Worm (Caenorhabditis elegans): ENCODE results near the gene lin-5.

The lin-5 gene

ce11 chrII:7839703-7840102 is 20.7 kb upstream of the lin-5 start:
- TF ChIP-seq blmp-1 (tag; optimal IDR thresholded peaks at IDR 0.05) (peak; percentile 90), rnt-1 (tag; optimal IDR thresholded peaks at IDR 0.05) (peak; percentile 15), lin-35 (GFP tag; optimal IDR thresholded peaks at IDR 0.05) (peak in 1 of 2 experiments; percentile 8), nhr-19 (GFP tag; conservative IDR thresholded peaks at IDR 0.05) (no peak), lin-14 (GFP tag; optimal IDR thresholded peaks at IDR 0.05) (peak; percentile 47), hlh-4 (tag; optimal IDR thresholded peaks at IDR 0.05) (no peak)

ce11 chrII:7842053-7842452 is 18.3 kb upstream of the lin-5 start, which contains the start of gene klp-3:
TSS of gene klp-3 (plus strand) at chrII:7842353.
- TF ChIP-seq nhr-85 (tag) (peak; percentile 61), pax-3 (tag; optimal IDR thresholded peaks at IDR 0.05) (no peak)

- TF ChIP-seq ceh-82 (tag; optimal IDR thresholded peaks at IDR 0.05): no peak
- TF ChIP-seq dpl-1 (GFP tag; optimal IDR thresholded peaks at IDR 0.05): peak in 1 of 3 experiments; percentile 18
- no peak for TF ChIP-seq hlh-17 (GFP tag; optimal IDR thresholded peaks at IDR 0.05; ENCODE audit: borderline replicate concordance)
- no peak for TF ChIP-seq hpl-2 (GFP tag; optimal IDR thresholded peaks at IDR 0.05)
- TF ChIP-seq efl-1 (optimal IDR thresholded peaks at IDR 0.05): peak in 1 of 2 experiments; percentile 10
- no peak for TF ChIP-seq efl-1 (GFP tag; optimal IDR thresholded peaks at IDR 0.05 in 1 of 2)
- TF ChIP-seq tlp-1 (tag; optimal IDR thresholded peaks at IDR 0.05): no peak
- no peak for TF ChIP-seq irx-1 (tag; optimal IDR thresholded peaks at IDR 0.05)
- peak in 1 of 2 experiments; percentile 32 for TF ChIP-seq lsy-2 (tag; optimal IDR thresholded peaks at IDR 0.05)
- TF ChIP-seq sptf-1 (tag; optimal IDR thresholded peaks at IDR 0.05): no peak
- no peak for TF ChIP-seq unc-86 (tag; optimal IDR thresholded peaks at IDR 0.05)
- no peak for TF ChIP-seq isw-1 (GFP tag; IDR thresholded peaks at IDR 0.05)
- TF ChIP-seq lin-39 (tag; optimal IDR thresholded peaks at IDR 0.05): no peak
- no peak for TF ChIP-seq swsn-7 (tag; optimal IDR thresholded peaks at IDR 0.05)
- TF ChIP-seq lin-14 (GFP tag; optimal IDR thresholded peaks at IDR 0.05): peak; percentile 14
- no peak for TF ChIP-seq skn-1 (tag; optimal IDR thresholded peaks at IDR 0.05)
- TF ChIP-seq nhr-71 (tag; optimal IDR thresholded peaks at IDR 0.05): no peak
- TF ChIP-seq F16B12.6 (tag; optimal IDR thresholded peaks at IDR 0.05): no peak
- TF ChIP-seq snu-23 (GFP tag; optimal IDR thresholded peaks at IDR 0.05): no peak
- TF ChIP-seq aly-2 (tag; optimal IDR thresholded peaks at IDR 0.05): no peak
- TF ChIP-seq grh-1 (GFP tag; IDR thresholded peaks at IDR 0.05): no peak
- no peak for TF ChIP-seq nhr-237 (tag; optimal IDR thresholded peaks at IDR 0.05)
- TF ChIP-seq unc-30 (tag; optimal IDR thresholded peaks at IDR 0.05): no peak
- no peak for TF ChIP-seq nhr-20 (tag; optimal IDR thresholded peaks at IDR 0.05)
- TF ChIP-seq ceh-8 (GFP tag; optimal IDR thresholded peaks at IDR 0.05): no peak
- TF ChIP-seq C34B4.2 (tag; optimal IDR thresholded peaks at IDR 0.05): no peak
- TF ChIP-seq nhr-77 (tag; optimal IDR thresholded peaks at IDR 0.05): peak; percentile 7
Measured at ce11 chrII:7845571-7846236, 14.7 kb upstream of the lin-5 start, which contains the start of gene T09A5.4. TSS of gene T09A5.4 (plus strand) at chrII:7846186.

ce11 chrII:7849697-7850096 is 10.7 kb upstream of the lin-5 start, which contains the start of gene acr-7:
TSS of gene acr-7 (minus strand) at chrII:7849797.
- TF ChIP-seq nhr-20 (tag; optimal IDR thresholded peaks at IDR 0.05) (no peak), efl-1 (optimal IDR thresholded peaks at IDR 0.05) (no peak), efl-1 (GFP tag; optimal IDR thresholded peaks at IDR 0.05 in 1 of 2) (no peak)

- TF ChIP-seq efl-1 (optimal IDR thresholded peaks at IDR 0.05): no peak
- TF ChIP-seq efl-1 (GFP tag; optimal IDR thresholded peaks at IDR 0.05 in 1 of 2): peak in 1 of 2 experiments; percentile 42
- no peak for TF ChIP-seq ceh-88 (GFP tag; IDR thresholded peaks at IDR 0.05)
- no peak for TF ChIP-seq unc-98 (GFP tag; IDR thresholded peaks at IDR 0.05)
- no peak for TF ChIP-seq xbp-1 (tag; optimal IDR thresholded peaks at IDR 0.05)
- TF ChIP-seq rnt-1 (tag; optimal IDR thresholded peaks at IDR 0.05): peak; percentile 28
- peak; percentile 59 for TF ChIP-seq lin-14 (GFP tag; optimal IDR thresholded peaks at IDR 0.05)
- no peak for TF ChIP-seq elt-3 (tag; optimal IDR thresholded peaks at IDR 0.05)
- no peak for TF ChIP-seq efl-3 (GFP tag; optimal IDR thresholded peaks at IDR 0.05)
- TF ChIP-seq blmp-1 (tag; optimal IDR thresholded peaks at IDR 0.05): peak; percentile 78
- peak in 1 of 2 experiments; percentile 24 for TF ChIP-seq lsy-2 (tag; optimal IDR thresholded peaks at IDR 0.05)
Measured at ce11 chrII:7850575-7850974, 9.8 kb upstream of the lin-5 start.
